Worm (Caenorhabditis elegans): Measurements from ENCODE around the gene mpz-3.

Gene mpz-3

DNA sequence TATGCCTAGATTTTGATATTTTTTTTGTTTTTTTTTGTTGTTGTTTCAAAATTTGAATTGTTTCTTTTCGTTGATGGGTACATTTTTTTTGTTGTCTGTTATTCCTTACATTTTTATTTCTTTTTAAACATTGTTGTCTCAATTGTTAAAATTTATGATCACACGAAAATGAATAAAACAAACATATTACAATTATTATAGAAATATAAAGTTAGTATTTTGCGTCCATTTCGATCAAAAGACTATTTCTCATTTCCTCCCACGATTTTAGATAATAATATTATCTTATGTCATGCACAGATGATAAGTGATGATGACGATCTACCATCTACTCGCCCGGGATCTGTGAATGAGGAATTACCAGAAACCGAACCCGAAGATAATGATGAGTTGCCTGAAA is 10.5 kb downstream of the mpz-3 start, which contains the start of gene wrn-1:
TSS of gene wrn-1 (plus strand) at position 301 of the 400 bp plus-strand sequence.
- TF ChIP-seq drap-1 (GFP tag; optimal IDR thresholded peaks at IDR 0.05) (no peak), snpc-4 (tag; optimal IDR thresholded peaks at IDR 0.05) (no peak), ztf-11 (tag; optimal IDR thresholded peaks at IDR 0.05) (no peak), pha-4 (tag; optimal IDR thresholded peaks at IDR 0.05) (no peak), unc-120 (tag; optimal IDR thresholded peaks at IDR 0.05; ENCODE audit: poor library complexity, severe bottlenecking) (no peak)

DNA sequence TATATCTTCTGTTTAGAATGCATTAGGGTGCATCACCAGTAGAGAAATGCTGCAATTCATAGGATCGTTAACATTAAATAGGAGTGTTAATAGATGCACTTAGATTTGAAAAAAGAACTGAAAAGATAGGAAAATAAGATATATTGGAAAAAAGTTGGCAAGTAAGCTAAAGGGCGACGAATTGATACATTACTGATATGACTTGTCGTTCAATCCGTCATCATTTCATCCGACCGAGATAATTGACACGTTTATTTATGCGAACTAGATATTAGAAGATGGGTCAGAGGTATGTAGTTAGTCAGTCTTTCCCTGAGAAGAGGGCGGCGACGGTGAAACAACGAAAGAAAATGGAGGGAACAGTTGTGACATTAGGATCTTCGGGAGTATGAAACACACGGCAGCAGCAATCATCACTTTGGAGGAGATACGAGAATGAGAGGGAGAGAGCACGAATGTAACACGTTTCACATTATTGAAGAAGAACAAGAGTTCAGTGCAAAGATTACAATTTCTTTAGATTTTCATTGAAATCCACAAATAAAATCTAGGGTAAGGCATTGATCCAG is 20.3 kb downstream of the mpz-3 start, which contains the start of gene lron-15:
TSS of gene lron-15 (minus strand) at position 51 of the 569 bp plus-strand sequence.
- TF ChIP-seq unc-62 (GFP tag; optimal IDR thresholded peaks at IDR 0.05) (peak; percentile 85), blmp-1 (tag; optimal IDR thresholded peaks at IDR 0.05) (no peak), unc-120 (tag; optimal IDR thresholded peaks at IDR 0.05; ENCODE audit: poor library complexity, severe bottlenecking) (peak; percentile 46), hlh-1 (tag; optimal IDR thresholded peaks at IDR 0.05) (peak; percentile 92), mab-5 (tag; optimal IDR thresholded peaks at IDR 0.05) (no peak), cnd-1 (tag; optimal IDR thresholded peaks at IDR 0.05) (no peak)

DNA sequence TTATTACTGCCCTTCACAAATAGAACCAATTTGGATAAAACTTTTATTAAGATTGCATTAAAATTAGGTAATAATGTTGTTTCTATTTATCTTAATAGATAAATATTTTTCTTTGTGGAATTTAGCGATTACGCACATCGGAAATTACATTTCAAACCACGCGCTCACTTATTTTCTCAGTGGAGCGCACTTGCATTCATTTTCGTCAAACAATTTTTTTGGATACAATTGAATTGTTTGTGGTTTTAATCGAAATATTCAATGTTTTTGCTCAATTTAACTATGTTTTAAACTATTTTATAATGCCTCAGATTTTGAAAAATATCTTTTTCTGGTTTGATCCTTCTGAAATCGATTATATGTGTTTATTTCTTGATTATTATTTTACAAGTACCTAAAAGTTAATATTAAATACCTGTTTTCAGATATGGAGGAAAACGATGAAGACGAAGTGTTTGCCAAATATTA is 29.2 kb downstream of the mpz-3 start, which contains the start of gene utp-20:
TSS of gene utp-20 (plus strand) at position 418 of the 468 bp plus-strand sequence.
- TF ChIP-seq nhr-237 (tag; optimal IDR thresholded peaks at IDR 0.05) (peak; percentile 25), ces-1 (GFP tag; optimal IDR thresholded peaks at IDR 0.05) (peak; percentile 84), nhr-12 (tag; optimal IDR thresholded peaks at IDR 0.05) (no peak), elt-1 (tag; optimal IDR thresholded peaks at IDR 0.05; ENCODE audit: borderline replicate concordance, insufficient read depth) (no peak), ceh-39 (tag; optimal IDR thresholded peaks at IDR 0.05) (peak; percentile 39), lsy-2 (tag; optimal IDR thresholded peaks at IDR 0.05) (peak; percentile 65)

DNA sequence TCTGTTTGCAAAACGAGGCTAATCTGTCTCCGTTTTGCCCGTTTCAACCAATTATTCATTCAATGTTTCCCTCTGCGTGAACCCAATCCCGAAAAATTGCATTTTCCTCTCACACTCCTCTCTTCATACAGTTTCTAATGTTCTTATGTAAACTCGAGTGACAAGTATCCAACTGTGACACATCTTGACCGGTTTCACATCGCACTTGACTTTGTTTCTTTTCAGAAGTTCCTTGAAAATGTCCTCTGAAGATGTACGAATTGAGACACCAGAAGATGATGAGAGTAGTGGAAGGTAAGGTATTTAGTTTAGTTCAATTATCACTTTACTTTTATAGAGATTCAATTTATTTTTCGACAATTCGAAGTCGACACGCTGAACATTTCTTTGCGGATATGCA is 33.3 kb downstream of the mpz-3 start, which contains the start of gene abcx-1:
TSS of gene abcx-1 (plus strand) at position 224 of the 400 bp plus-strand sequence.
- TF ChIP-seq ceh-43 (GFP tag; optimal IDR thresholded peaks at IDR 0.05) (no peak), ceh-83 (GFP tag; optimal IDR thresholded peaks at IDR 0.05) (no peak), nhr-2 (tag; optimal IDR thresholded peaks at IDR 0.05) (no peak), nhr-12 (tag; optimal IDR thresholded peaks at IDR 0.05) (no peak), cnd-1 (tag; optimal IDR thresholded peaks at IDR 0.05) (no peak), nhr-28 (tag; optimal IDR thresholded peaks at IDR 0.05) (no peak), mep-1 (tag; optimal IDR thresholded peaks at IDR 0.05) (no peak), lin-32 (GFP tag; optimal IDR thresholded peaks at IDR 0.05) (no peak)

DNA sequence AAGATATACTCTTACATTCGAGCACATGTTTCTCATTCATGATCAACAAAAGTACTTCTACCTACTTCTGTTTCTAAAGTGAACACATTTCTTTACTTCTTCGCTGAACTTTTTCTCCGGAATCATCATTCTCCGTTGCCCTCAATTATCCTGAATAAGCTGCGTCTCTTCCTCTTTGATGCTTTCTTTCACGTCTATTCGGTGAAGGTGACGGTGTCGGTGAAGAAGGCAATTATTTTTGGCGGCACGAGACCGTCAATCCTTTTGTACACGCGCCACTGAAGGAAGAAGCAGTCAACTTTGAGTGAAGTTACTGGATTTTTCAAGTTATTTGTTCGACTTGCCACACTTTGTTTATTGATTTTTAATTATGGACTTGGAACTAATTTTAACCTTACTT is 33.7 kb downstream of the mpz-3 start, which contains the start of gene abch-1:
TSS of gene abch-1 (minus strand) at position 101 of the 400 bp plus-strand sequence.
- no peak for TF ChIP-seq blmp-1 (tag; optimal IDR thresholded peaks at IDR 0.05)

DNA sequence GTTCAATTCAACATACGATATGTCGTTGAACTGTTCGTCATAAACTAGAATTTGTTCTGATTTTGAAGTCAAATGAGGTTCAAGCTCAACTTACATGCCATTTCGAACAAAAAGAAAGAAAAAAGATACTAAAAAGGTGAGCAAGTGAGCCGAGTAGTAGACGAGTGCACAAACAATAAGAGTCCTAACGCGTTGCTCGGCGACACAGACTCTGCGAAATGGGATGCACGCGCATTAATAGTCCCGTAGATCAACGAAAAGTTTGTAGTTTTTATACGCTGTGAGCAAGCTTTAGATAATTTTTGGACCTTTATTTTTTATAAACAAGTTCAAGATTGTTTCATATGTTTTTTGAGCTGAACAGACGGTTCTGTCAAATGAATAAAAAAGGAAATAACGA is 36.6 kb downstream of the mpz-3 start, which contains the start of gene C56E6.4:
TSS of gene C56E6.4 (minus strand) at position 101 of the 400 bp plus-strand sequence.
- TF ChIP-seq snpc-4 (tag; optimal IDR thresholded peaks at IDR 0.05): no peak

DNA sequence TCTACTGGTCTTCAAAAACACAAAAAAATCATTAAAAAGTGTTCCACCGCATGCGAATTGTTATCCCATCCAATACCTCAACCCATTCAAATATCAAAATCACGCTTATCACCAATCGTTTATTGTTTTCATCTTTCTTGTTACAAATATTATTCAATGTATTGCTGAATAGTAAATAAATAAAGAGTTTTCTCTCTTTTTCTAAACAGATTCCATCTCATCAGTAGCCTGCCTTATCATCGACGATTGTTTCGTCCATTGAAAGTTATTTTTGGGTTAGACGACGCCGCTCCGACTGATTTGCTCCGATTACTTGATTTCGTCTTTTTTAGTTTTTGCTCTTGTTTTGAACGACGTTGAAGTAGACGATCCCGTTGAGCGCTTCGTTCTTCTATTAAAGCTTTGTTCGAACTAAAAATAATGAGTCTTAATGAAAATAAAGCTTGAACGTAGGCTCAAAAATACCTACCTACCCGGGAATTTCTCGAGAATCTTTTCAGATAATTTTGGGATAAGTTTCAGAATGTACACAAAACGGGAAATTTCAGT is 39.0 kb downstream of the mpz-3 start:
- TF ChIP-seq cnd-1 (tag; optimal IDR thresholded peaks at IDR 0.05) (no peak), nhr-237 (tag; optimal IDR thresholded peaks at IDR 0.05) (no peak), ceh-39 (tag; optimal IDR thresholded peaks at IDR 0.05) (no peak), unc-62 (GFP tag; optimal IDR thresholded peaks at IDR 0.05) (no peak), M03D4.4 (tag; optimal IDR thresholded peaks at IDR 0.05) (no peak), ceh-83 (GFP tag; optimal IDR thresholded peaks at IDR 0.05) (no peak), sptf-1 (tag; optimal IDR thresholded peaks at IDR 0.05) (no peak), nhr-2 (tag; optimal IDR thresholded peaks at IDR 0.05) (no peak), hlh-1 (tag; optimal IDR thresholded peaks at IDR 0.05) (no peak), nhr-28 (tag; optimal IDR thresholded peaks at IDR 0.05) (no peak), lin-13 (tag; optimal IDR thresholded peaks at IDR 0.05) (no peak)

Data from whole organism, mixed stage, embryonic.